Worm (Caenorhabditis elegans): ENCODE measurements around the gene zfp-3.
A peak's percentile ranks its signal among the peaks of the same experiment; 100 is the strongest.

Gene zfp-3

ce11 chrX:1468057-1468456 is 21.6 kb upstream of the zfp-3 start:
- TF ChIP-seq ztf-29 (GFP tag; IDR thresholded peaks at IDR 0.05) (no peak), flt-1 (GFP tag; IDR thresholded peaks at IDR 0.05) (no peak), klf-2 (GFP tag; conservative IDR thresholded peaks at IDR 0.05) (no peak), med-1 (GFP tag; optimal IDR thresholded peaks at IDR 0.05; ENCODE audit: insufficient read depth) (no peak), ztf-23 (GFP tag; IDR thresholded peaks at IDR 0.05) (no peak), tab-1 (GFP tag; IDR thresholded peaks at IDR 0.05) (no peak)

ce11 chrX:1464699-1465098 is 18.3 kb upstream of the zfp-3 start, which contains the start of gene D1005.6:
D1005.6 (minus strand) TSS chrX:1464799.
- TF ChIP-seq T22C8.4 (GFP tag; IDR thresholded peaks at IDR 0.05) (no peak), flt-1 (GFP tag; IDR thresholded peaks at IDR 0.05) (no peak), ztf-29 (GFP tag; IDR thresholded peaks at IDR 0.05) (no peak), klf-2 (GFP tag; conservative IDR thresholded peaks at IDR 0.05) (no peak), med-1 (GFP tag; optimal IDR thresholded peaks at IDR 0.05; ENCODE audit: insufficient read depth) (no peak), ztf-23 (GFP tag; IDR thresholded peaks at IDR 0.05) (no peak), ref-1 (GFP tag; conservative IDR thresholded peaks at IDR 0.05) (no peak), cog-1 (tag; optimal IDR thresholded peaks at IDR 0.05) (no peak), tab-1 (GFP tag; IDR thresholded peaks at IDR 0.05) (no peak)

- no peak for TF ChIP-seq med-1 (GFP tag; optimal IDR thresholded peaks at IDR 0.05; ENCODE audit: insufficient read depth)
- TF ChIP-seq ztf-29 (GFP tag; IDR thresholded peaks at IDR 0.05), result no peak
- no peak for TF ChIP-seq ref-1 (GFP tag; conservative IDR thresholded peaks at IDR 0.05)
- no peak for TF ChIP-seq T22C8.4 (GFP tag; IDR thresholded peaks at IDR 0.05)
- TF ChIP-seq cog-1 (tag; optimal IDR thresholded peaks at IDR 0.05), result no peak
Observed at ce11 chrX:1459756-1460155, 13.3 kb upstream of the zfp-3 start.

- TF ChIP-seq cog-1 (tag; optimal IDR thresholded peaks at IDR 0.05), result no peak
- no peak for TF ChIP-seq flt-1 (GFP tag; IDR thresholded peaks at IDR 0.05)
- no peak for TF ChIP-seq med-1 (GFP tag; optimal IDR thresholded peaks at IDR 0.05; ENCODE audit: insufficient read depth)
Observed at ce11 chrX:1458793-1459192, 12.3 kb upstream of the zfp-3 start, which contains the start of gene D1005.2. D1005.2 (plus strand) TSS chrX:1459022.

- TF ChIP-seq flt-1 (GFP tag; IDR thresholded peaks at IDR 0.05) (no peak), tab-1 (GFP tag; IDR thresholded peaks at IDR 0.05) (no peak), ref-1 (GFP tag; conservative IDR thresholded peaks at IDR 0.05) (no peak), ztf-29 (GFP tag; IDR thresholded peaks at IDR 0.05) (no peak), ztf-23 (GFP tag; IDR thresholded peaks at IDR 0.05) (no peak), klf-2 (GFP tag; conservative IDR thresholded peaks at IDR 0.05) (no peak), med-1 (GFP tag; optimal IDR thresholded peaks at IDR 0.05; ENCODE audit: insufficient read depth) (no peak), T22C8.4 (GFP tag; IDR thresholded peaks at IDR 0.05) (no peak), cog-1 (tag; optimal IDR thresholded peaks at IDR 0.05) (no peak)
Observed at ce11 chrX:1456350-1457080, 10.1 kb upstream of the zfp-3 start.

- TF ChIP-seq med-1 (GFP tag; optimal IDR thresholded peaks at IDR 0.05; ENCODE audit: insufficient read depth) (no peak), cog-1 (tag; optimal IDR thresholded peaks at IDR 0.05) (peak; percentile 90), klf-2 (GFP tag; conservative IDR thresholded peaks at IDR 0.05) (no peak), flt-1 (GFP tag; IDR thresholded peaks at IDR 0.05) (peak; percentile 45), T22C8.4 (GFP tag; IDR thresholded peaks at IDR 0.05) (0 out of 2 replicates have a peak, but pooled peaks have one; percentile 10), ztf-29 (GFP tag; IDR thresholded peaks at IDR 0.05) (no peak), ztf-23 (GFP tag; IDR thresholded peaks at IDR 0.05) (peak; percentile 64; the same call in 1 of the 2 replicates), ref-1 (GFP tag; conservative IDR thresholded peaks at IDR 0.05) (no peak)
Observed at ce11 chrX:1454385-1454784, 7.9 kb upstream of the zfp-3 start.

- TF ChIP-seq ztf-23 (GFP tag; IDR thresholded peaks at IDR 0.05) (no peak), cog-1 (tag; optimal IDR thresholded peaks at IDR 0.05) (no peak), med-1 (GFP tag; optimal IDR thresholded peaks at IDR 0.05; ENCODE audit: insufficient read depth) (no peak), flt-1 (GFP tag; IDR thresholded peaks at IDR 0.05) (no peak), T22C8.4 (GFP tag; IDR thresholded peaks at IDR 0.05) (no peak), ref-1 (GFP tag; conservative IDR thresholded peaks at IDR 0.05) (no peak), klf-2 (GFP tag; conservative IDR thresholded peaks at IDR 0.05) (no peak), ztf-29 (GFP tag; IDR thresholded peaks at IDR 0.05) (no peak)
Observed at ce11 chrX:1453770-1454169, 7.3 kb upstream of the zfp-3 start, which contains the start of gene cebp-1. cebp-1 (minus strand) TSS chrX:1453868.

- TF ChIP-seq flt-1 (GFP tag; IDR thresholded peaks at IDR 0.05) (no peak), cog-1 (tag; optimal IDR thresholded peaks at IDR 0.05) (no peak), med-1 (GFP tag; optimal IDR thresholded peaks at IDR 0.05; ENCODE audit: insufficient read depth) (no peak), klf-2 (GFP tag; conservative IDR thresholded peaks at IDR 0.05) (no peak), ztf-29 (GFP tag; IDR thresholded peaks at IDR 0.05) (no peak), ref-1 (GFP tag; conservative IDR thresholded peaks at IDR 0.05) (no peak), tab-1 (GFP tag; IDR thresholded peaks at IDR 0.05) (no peak), T22C8.4 (GFP tag; IDR thresholded peaks at IDR 0.05) (no peak), ztf-23 (GFP tag; IDR thresholded peaks at IDR 0.05) (no peak)
Observed at ce11 chrX:1451816-1452602, 5.6 kb upstream of the zfp-3 start.

ce11 chrX:1451240-1451639 is 4.8 kb upstream of the zfp-3 start:
- TF ChIP-seq tab-1 (GFP tag; IDR thresholded peaks at IDR 0.05) (0 out of 2 replicates have a peak, but pooled peaks have one; percentile 23), cog-1 (tag; optimal IDR thresholded peaks at IDR 0.05) (no peak), med-1 (GFP tag; optimal IDR thresholded peaks at IDR 0.05; ENCODE audit: insufficient read depth) (no peak)
